Fruit fly (Drosophila melanogaster): ENCODE results near the gene MED30.
A peak's percentile ranks its signal among the peaks of the same experiment; 100 is the strongest.

Gene MED30

DNA sequence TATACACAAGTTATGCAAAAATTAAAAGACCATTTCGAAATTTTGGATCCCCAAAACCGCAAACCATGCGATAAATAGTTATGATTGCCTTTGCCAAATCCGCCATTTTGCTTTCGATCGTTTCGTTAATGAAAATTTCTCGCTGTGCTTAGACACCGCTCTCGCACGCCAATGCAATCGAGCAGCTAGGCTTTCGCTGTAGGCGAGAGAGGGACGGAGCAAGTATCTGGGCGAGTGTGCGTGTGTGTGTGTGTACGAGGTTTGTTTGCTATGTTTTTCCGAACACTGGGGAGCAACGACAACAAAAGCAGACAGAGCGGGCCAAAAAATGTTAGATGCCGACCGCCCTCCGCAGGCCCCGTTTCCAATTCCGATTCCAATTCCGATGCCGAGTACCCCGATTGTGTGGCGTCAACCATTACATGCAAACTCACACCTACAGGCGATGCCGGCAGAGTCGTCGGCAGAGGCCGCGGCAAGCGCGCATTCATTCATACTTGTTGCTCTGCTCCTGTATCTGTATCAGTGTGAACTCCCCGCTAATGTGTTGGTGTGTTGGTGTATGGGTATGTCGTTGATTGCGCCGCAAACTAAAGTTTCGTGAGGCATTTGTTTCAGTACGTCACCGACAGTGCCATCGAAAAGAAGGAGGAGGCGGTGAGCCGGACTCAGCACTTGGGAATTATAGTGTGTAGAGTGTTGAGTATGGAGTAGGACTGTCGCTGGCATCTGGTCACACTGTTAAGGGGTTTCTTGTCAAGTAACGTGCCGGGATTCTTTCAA lies 25.9 kb downstream of the MED30 start (continued):
- TF ChIP-seq cyc (GFP tag; optimal IDR thresholded peaks at IDR 0.05) (peak; percentile 25), CG9139 (GFP tag; optimal IDR thresholded peaks at IDR 0.05) (no peak), pdm3 (GFP tag; optimal IDR thresholded peaks at IDR 0.05) (peak; percentile 32), CG4318 (GFP tag; optimal IDR thresholded peaks at IDR 0.05) (peak; percentile 45), svp (GFP tag) (peak; percentile 72), spab (GFP tag; optimal IDR thresholded peaks at IDR 0.05) (peak; percentile 5), Eip93F (GFP tag; optimal IDR thresholded peaks at IDR 0.05) (no peak), Sox14 (GFP tag; optimal IDR thresholded peaks at IDR 0.05) (peak; percentile 26), net (GFP tag; optimal IDR thresholded peaks at IDR 0.05) (peak; percentile 51), CG34406 (GFP tag; optimal IDR thresholded peaks at IDR 0.05) (no peak), fd59A (GFP tag; optimal IDR thresholded peaks at IDR 0.05) (no peak), CG6808 (GFP tag; optimal IDR thresholded peaks at IDR 0.05) (peak; percentile 35), CG10631 (GFP tag; optimal IDR thresholded peaks at IDR 0.05) (no peak), CG16779 (tag; optimal IDR thresholded peaks at IDR 0.05) (peak; percentile 68), topi (GFP tag; optimal IDR thresholded peaks at IDR 0.05) (peak; percentile 25), Hr4 (GFP tag; optimal IDR thresholded peaks at IDR 0.05) (peak; percentile 54), CG31627 (GFP tag; optimal IDR thresholded peaks at IDR 0.05) (peak; percentile 44), CG6163 (GFP tag; IDR thresholded peaks at IDR 0.05) (peak; percentile 66), Hr38 (GFP tag; optimal IDR thresholded peaks at IDR 0.05) (no peak), CG32006 (GFP tag; optimal IDR thresholded peaks at IDR 0.05) (peak; percentile 62)

DNA sequence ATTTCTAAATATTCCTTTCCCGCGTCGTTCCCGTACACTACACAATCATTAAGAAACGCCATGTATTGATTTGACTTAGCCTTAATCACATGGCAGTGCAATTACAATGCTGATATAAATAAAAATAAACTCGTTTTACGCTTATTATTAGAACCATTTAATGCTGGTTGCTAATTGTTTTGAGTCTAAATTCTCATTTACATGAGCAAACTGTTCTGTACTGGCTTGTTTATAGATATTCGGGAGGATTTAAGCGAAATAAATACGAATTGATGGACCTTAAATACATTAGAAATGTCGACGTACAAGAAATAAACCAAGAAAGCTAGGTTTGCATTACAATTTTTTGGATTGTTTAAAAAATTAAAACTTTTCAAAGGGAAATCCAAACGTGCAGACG lies 26.5 kb downstream of the MED30 start:
- no peak for TF ChIP-seq svp (GFP tag)
- TF ChIP-seq Hr39 (GFP tag; optimal IDR thresholded peaks at IDR 0.05), result no peak
- TF ChIP-seq CG11762 (GFP tag; optimal IDR thresholded peaks at IDR 0.05; ENCODE audit: insufficient read depth), result no peak
- no peak for TF ChIP-seq CG6163 (GFP tag; IDR thresholded peaks at IDR 0.05)
- no peak for TF ChIP-seq Gug (GFP tag; IDR thresholded peaks at IDR 0.05)
- no peak for TF ChIP-seq CG1621 (tag; optimal IDR thresholded peaks at IDR 0.05)
- TF ChIP-seq OdsH (GFP tag; optimal IDR thresholded peaks at IDR 0.05), result no peak
- TF ChIP-seq fd59A (GFP tag; optimal IDR thresholded peaks at IDR 0.05), result no peak
- no peak for TF ChIP-seq spab (GFP tag; optimal IDR thresholded peaks at IDR 0.05)
- TF ChIP-seq Ets21C (GFP tag; optimal IDR thresholded peaks at IDR 0.05), result no peak
- no peak for TF ChIP-seq CG10631 (GFP tag; optimal IDR thresholded peaks at IDR 0.05)
- TF ChIP-seq fd85E (GFP tag; optimal IDR thresholded peaks at IDR 0.05), result no peak
- no peak for TF ChIP-seq CG6854 (GFP tag; optimal IDR thresholded peaks at IDR 0.05)

DNA sequence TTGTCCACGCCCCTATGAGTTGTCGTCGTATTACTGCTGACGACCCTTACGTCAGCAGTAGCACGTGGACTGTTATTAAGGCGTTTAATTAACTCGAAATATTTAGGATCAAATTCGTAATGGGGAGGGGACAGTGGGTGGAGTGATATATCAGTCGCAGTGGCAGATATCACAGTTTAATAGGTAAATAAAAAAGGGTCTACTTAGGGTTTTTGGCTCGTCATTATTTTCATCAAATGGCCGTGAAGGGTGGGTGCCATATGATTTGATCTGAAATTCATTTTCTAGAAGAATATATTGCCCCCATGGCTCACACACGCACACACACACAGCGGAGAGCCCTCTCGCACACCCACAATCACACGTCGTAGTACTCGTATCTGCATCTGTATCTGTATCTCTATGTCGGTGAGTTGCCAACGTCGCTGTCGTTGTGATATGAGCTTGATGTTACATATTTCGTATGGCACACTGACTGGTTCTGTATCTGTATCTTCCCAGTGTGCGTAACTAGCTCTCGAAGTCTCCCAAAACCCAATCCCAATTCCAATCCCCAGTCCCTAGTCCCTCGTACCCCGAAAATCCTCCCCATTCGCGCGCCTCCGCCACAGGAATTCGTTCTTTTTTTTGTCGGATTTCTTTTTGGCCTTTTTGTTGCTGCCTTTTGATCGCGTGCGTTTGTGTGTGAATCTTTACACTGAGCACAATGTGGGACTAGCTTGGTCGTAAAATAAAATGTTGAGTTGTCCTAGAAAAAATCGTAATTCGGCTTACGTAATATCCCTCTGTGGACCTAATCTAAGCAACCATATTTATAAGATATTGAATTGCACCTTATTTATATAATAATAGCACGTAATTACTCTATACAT lies 27.2 kb downstream of the MED30 start:
- TF ChIP-seq vri (GFP tag; optimal IDR thresholded peaks at IDR 0.05) (peak; percentile 57), Eip78C (GFP tag) (peak; percentile 57), CG3919 (GFP tag; optimal IDR thresholded peaks at IDR 0.05) (peak; percentile 71), esn (GFP tag; optimal IDR thresholded peaks at IDR 0.05) (peak; percentile 28), CG3032 (tag; optimal IDR thresholded peaks at IDR 0.05) (peak; percentile 73), CG8319 (GFP tag; optimal IDR thresholded peaks at IDR 0.05) (peak; percentile 24), fkh (GFP tag; optimal IDR thresholded peaks at IDR 0.05) (peak; percentile 41), Hr38 (GFP tag; optimal IDR thresholded peaks at IDR 0.05) (peak; percentile 7), Hr39 (GFP tag; optimal IDR thresholded peaks at IDR 0.05) (peak; percentile 57), Ets96B (tag; optimal IDR thresholded peaks at IDR 0.05) (peak; percentile 68), CG34406 (GFP tag; optimal IDR thresholded peaks at IDR 0.05) (peak; percentile 59), CG6792 (GFP tag; optimal IDR thresholded peaks at IDR 0.05) (peak; percentile 7), svp (GFP tag) (peak; percentile 70), Eip75B (GFP tag; optimal IDR thresholded peaks at IDR 0.05) (peak; percentile 27), CG9139 (GFP tag; optimal IDR thresholded peaks at IDR 0.05) (peak; percentile 92), OdsH (GFP tag; optimal IDR thresholded peaks at IDR 0.05) (peak; percentile 24), CG4318 (GFP tag; optimal IDR thresholded peaks at IDR 0.05) (no peak), topi (GFP tag; optimal IDR thresholded peaks at IDR 0.05) (peak; percentile 21), spab (GFP tag; optimal IDR thresholded peaks at IDR 0.05) (peak; percentile 81), salr (GFP tag; optimal IDR thresholded peaks at IDR 0.05) (peak; percentile 42 to 80), CG6163 (GFP tag; IDR thresholded peaks at IDR 0.05) (peak; percentile 94), CG7368 (GFP tag; optimal IDR thresholded peaks at IDR 0.05) (peak; percentile 47), CG11294 (GFP tag; IDR thresholded peaks at IDR 0.05) (peak; percentile 39; the same call in 1 of the 2 replicates), net (GFP tag; optimal IDR thresholded peaks at IDR 0.05) (peak; percentile 75), Sox15 (GFP tag; optimal IDR thresholded peaks at IDR 0.05) (peak; percentile 30), fd85E (GFP tag; optimal IDR thresholded peaks at IDR 0.05) (no peak), dac (GFP tag; optimal IDR thresholded peaks at IDR 0.05) (peak; percentile 55)

Measured in whole organism, prepupa.